Worm (Caenorhabditis elegans) whole organism, L4 larva: ENCODE measurements around the gene F38E9.1.

Source experiments
- ceh-62 ChIP-seq: sonication (generic microtip); optimal IDR thresholded peaks from 2 replicates; lab custom pipeline; 2017; ENCODE audit warnings: missing biosample characterization, missing genetic modification characterization
- ceh-82 ChIP-seq: sonication (generic microtip); optimal IDR thresholded peaks from 2 replicates; lab custom pipeline; 2017; ENCODE audit warnings: missing biosample characterization, missing genetic modification characterization
- hmg-1.1 ChIP-seq: fragments of 200-800 bp; sonication (Bioruptor generic); IDR thresholded peaks from 2 replicates; pipeline ENCODE4 v1.3.6; 2022; ENCODE audit warnings: missing genetic modification reagents, missing genetic modification characterization, missing compliant biosample characterization
- lsy-2 ChIP-seq, 2 experiments: fragments of 150-350 bp in 1 of 2; sonication (generic microtip) in 1 of 2; optimal IDR thresholded peaks; 2 replicates each; lab custom pipeline; 2014 to 2017; ENCODE audit warnings: missing biosample characterization in 2 of 2, missing genetic modification characterization in 2 of 2

DNA sequence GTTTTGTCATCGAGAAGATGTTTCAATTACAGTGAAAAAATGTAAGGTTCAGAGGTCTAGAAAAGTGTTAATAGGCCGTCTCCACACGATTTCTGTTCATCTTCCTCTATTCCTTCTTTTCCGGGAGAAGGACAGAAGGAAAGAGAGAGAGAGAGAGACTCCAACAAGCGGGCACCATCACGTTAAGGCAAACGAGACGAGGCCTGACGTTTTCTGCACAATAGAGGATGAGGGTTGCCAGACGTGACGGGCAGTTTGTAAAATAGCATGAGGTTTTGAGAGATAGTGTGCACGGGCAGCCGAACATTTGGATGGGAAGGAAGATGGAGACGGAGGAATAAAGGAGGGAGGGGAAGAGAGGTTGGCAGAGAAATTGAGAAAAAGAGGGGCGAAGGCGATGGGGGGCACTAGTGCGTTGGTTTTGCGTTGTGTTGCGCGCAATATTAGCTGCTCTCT is 25.0 kb upstream of the F38E9.1 start, which contains the start of gene twf-2:
- TF ChIP-seq hmg-1.1 (GFP tag; lab: Robert Waterston, UW): peak; percentile 89
- no peak for TF ChIP-seq ceh-82 (tag; lab: Kevin White, UChicago)
- TF ChIP-seq ceh-62 (tag; lab: Kevin White, UChicago): no peak
- TF ChIP-seq lsy-2 (tag; optimal IDR thresholded peaks at IDR 0.05; lab: Kevin White, UChicago): peak; percentile 28 to 62
